Worm (Caenorhabditis elegans) whole organism, L4 larva: ENCODE results near the gene swm-1.

Source experiments
- ZK337.2 ChIP-seq: fragments of 200-800 bp; sonication (Bioruptor generic); IDR thresholded peaks from 2 replicates; pipeline ENCODE4 v1.3.6; 2022; ENCODE audit warnings: missing genetic modification reagents, missing genetic modification characterization, missing compliant biosample characterization
- ceh-44 ChIP-seq: fragments of 200-800 bp; sonication (Bioruptor generic); IDR thresholded peaks from 2 replicates; pipeline ENCODE4 v1.3.6; 2022; ENCODE audit warnings: missing genetic modification reagents, missing genetic modification characterization, missing compliant biosample characterization
- ceh-82 ChIP-seq: sonication (generic microtip); optimal IDR thresholded peaks from 2 replicates; lab custom pipeline; 2017; ENCODE audit warnings: missing biosample characterization, missing genetic modification characterization
- egl-27 ChIP-seq: sonication (generic microtip); optimal IDR thresholded peaks from 3 replicates; lab custom pipeline; 2017; ENCODE audit warnings: missing biosample characterization, missing genetic modification reagents, missing genetic modification characterization
- hlh-11 ChIP-seq: fragments of 200-800 bp; sonication (Bioruptor generic); optimal IDR thresholded peaks from 2 replicates; lab custom pipeline; 2018; ENCODE audit warnings: mild to moderate bottlenecking, missing genetic modification characterization, missing compliant biosample characterization
- lin-13 ChIP-seq: fragments of 150-350 bp; optimal IDR thresholded peaks from 2 replicates; lab custom pipeline; 2014; ENCODE audit warnings: missing biosample characterization, missing genetic modification reagents, missing genetic modification characterization
- nhr-28 ChIP-seq: fragments of 150-350 bp; optimal IDR thresholded peaks from 2 replicates; lab custom pipeline; 2014; ENCODE audit warnings: missing biosample characterization, missing genetic modification characterization
- snpc-4 ChIP-seq: fragments of 150-350 bp; optimal IDR thresholded peaks from 2 replicates; lab custom pipeline; 2014; ENCODE audit warnings: missing biosample characterization, missing genetic modification characterization
- unc-62 ChIP-seq, 3 experiments: fragments of 150-350 bp in 1 of 3; sonication (generic microtip); optimal IDR thresholded peaks in 2 of 3; peaks in 1 of 3; 1 replicate in 1 of 3; 2 replicates in 2 of 3; lab custom pipeline; 2014 to 2017; ENCODE audit warnings: missing biosample characterization in 3 of 3, missing genetic modification characterization in 3 of 3, missing genetic modification reagents in 3 of 3, missing genotype in 1 of 3
- vab-7 ChIP-seq: fragments of 200-800 bp; sonication (Bioruptor generic); IDR thresholded peaks from 2 replicates; pipeline ENCODE4 v1.3.6; 2022; ENCODE audit warnings: missing genetic modification reagents, missing genetic modification characterization, missing compliant biosample characterization
- zfp-2 ChIP-seq: sonication (generic microtip); optimal IDR thresholded peaks from 2 replicates; lab custom pipeline; 2016; ENCODE audit warnings: mild to moderate bottlenecking, missing genetic modification characterization, missing compliant biosample characterization

DNA sequence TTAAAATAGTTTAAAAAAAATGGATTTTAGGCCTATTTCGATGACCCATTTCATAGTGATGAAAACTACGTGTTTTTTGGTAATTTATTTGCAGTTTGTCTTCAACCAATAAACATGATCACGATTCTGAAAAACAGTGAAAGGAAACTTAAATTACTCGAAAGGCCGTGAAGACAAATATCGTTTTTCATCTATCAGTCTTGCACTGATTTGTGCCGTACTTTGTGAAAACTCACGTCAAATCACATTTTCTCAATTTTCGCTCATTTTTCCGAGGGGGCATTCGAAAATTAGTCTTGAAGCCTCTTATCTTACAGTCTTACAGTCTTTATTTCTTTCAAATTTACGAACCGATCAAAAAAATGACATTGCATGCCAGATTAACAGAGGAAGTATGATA, 4.0 kb upstream of the swm-1 start, which contains the start of gene C25E10.11:
- no peak for TF ChIP-seq nhr-28 (tag; lab: Kevin White, UChicago)
- no peak for TF ChIP-seq vab-7 (GFP tag; lab: Robert Waterston, UW)
- no peak for TF ChIP-seq snpc-4 (tag; lab: Kevin White, UChicago)
- TF ChIP-seq ZK337.2: no peak
- TF ChIP-seq egl-27 (tag; lab: Kevin White, UChicago): no peak
- TF ChIP-seq zfp-2 (tag; lab: Kevin White, UChicago): no peak
- TF ChIP-seq lin-13 (GFP tag; lab: Kevin White, UChicago): no peak
- TF ChIP-seq unc-62 (GFP tag; optimal IDR thresholded peaks at IDR 0.05 in 1 of 2; lab: Kevin White, UChicago): no peak
- TF ChIP-seq unc-62 (tag; optimal IDR thresholded peaks at IDR 0.05; lab: Kevin White, UChicago): no peak
- no peak for TF ChIP-seq ceh-44 (GFP tag; lab: Robert Waterston, UW)
- no peak for TF ChIP-seq hlh-11 (tag; lab: Kevin White, UChicago)
- no peak for TF ChIP-seq ceh-82 (tag; lab: Kevin White, UChicago)
